Fruit fly (Drosophila melanogaster) whole organism, adult: ENCODE measurements around the gene Or7a.

ENCODE experiments used
- CG12768 ChIP-seq: fragments of 200-800 bp; sonication (Bioruptor generic); optimal IDR thresholded peaks from 2 replicates; lab custom pipeline; 2017; ENCODE audit warnings: missing biosample characterization, missing genetic modification characterization, mild to moderate bottlenecking, moderate library complexity, missing genetic modification reagents
- Hr96 ChIP-seq: fragments of 200-800 bp; sonication (Bioruptor generic); optimal IDR thresholded peaks from 2 replicates; lab custom pipeline; 2016; ENCODE audit warnings: missing biosample characterization, missing genetic modification characterization
- Mnt ChIP-seq: fragments of 200-800 bp; sonication (Bioruptor generic); optimal IDR thresholded peaks from 2 replicates; lab custom pipeline; 2016; ENCODE audit warnings: missing biosample characterization, mild to moderate bottlenecking, missing genetic modification characterization
- kay ChIP-seq: fragments of 200-800 bp; sonication (Bioruptor generic); peaks from one replicate; lab custom pipeline; 2016; ENCODE audit warnings: missing biosample characterization, missing genetic modification characterization, borderline replicate concordance
- pad ChIP-seq: fragments of 200-800 bp; sonication (Bioruptor generic); optimal IDR thresholded peaks from 3 replicates; lab custom pipeline; 2017; ENCODE audit warnings: missing biosample characterization, missing genetic modification characterization, mild to moderate bottlenecking, moderate library complexity, missing genetic modification reagents
- tj ChIP-seq: fragments of 200-800 bp; sonication (Bioruptor generic); optimal IDR thresholded peaks from 3 replicates; lab custom pipeline; 2017; ENCODE audit warnings: missing biosample characterization, mild to moderate bottlenecking, missing genetic modification characterization, moderate library complexity

dm6 chrX:8177742-8178141 lies 12.2 kb upstream of the Or7a start:
- no peak for TF ChIP-seq Hr96 (GFP tag; lab: Kevin White, UChicago)
- TF ChIP-seq CG12768 (GFP tag; lab: Kevin White, UChicago): no peak
- no peak for TF ChIP-seq Mnt
- TF ChIP-seq pad (GFP tag; lab: Kevin White, UChicago): peak; percentile 17
- no peak for TF ChIP-seq tj
- TF ChIP-seq kay (GFP tag; lab: Kevin White, UChicago): no peak
